In the genomic region with DNA sequence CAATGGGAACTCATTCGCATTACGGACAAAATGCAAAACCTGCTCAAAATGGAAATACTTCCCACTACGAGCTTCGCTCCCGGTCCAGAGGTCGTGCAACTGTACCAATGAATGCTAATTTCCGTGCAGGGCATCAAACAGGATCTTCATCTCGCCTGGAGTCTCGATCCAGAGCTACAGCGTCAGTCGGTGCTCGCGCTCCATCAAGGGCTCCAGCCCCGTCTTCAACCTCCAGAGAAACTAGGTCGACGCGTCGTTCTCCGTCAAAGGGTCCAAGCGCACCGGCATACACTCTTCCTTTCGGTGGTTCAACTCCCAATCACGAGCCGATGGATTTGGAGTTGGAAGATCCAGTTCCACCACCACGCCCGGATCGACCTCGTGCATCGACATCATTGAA, we compare ENCODE assay signal across 2 worm cellular contexts.
TF ChIP-seq lines count a peak whose summit lies in the region.

No protein-coding gene starts in this region.

TF ChIP-seq in whole organism, L4 larva, 104 proteins besides CTCF, POLR2A, EP300 and RAD21:
- TF ChIP-seq mes-2 (tag; optimal IDR thresholded peaks at IDR 0.05; lab: Kevin White, UChicago; ENCODE audit: poor library complexity, severe bottlenecking) (no peak), dve-1 (tag; optimal IDR thresholded peaks at IDR 0.05; lab: Kevin White, UChicago; ENCODE audit: insufficient read depth) (no peak), set-16 (GFP tag; IDR thresholded peaks at IDR 0.05; lab: Robert Waterston, UW) (peak; percentile 65), mxl-2 (GFP tag; conservative IDR thresholded peaks at IDR 0.05; lab: Robert Waterston, UW) (no peak), daf-8 (GFP tag; IDR thresholded peaks at IDR 0.05; lab: Robert Waterston, UW) (no peak), tag-97 (GFP tag; IDR thresholded peaks at IDR 0.05; lab: Robert Waterston, UW) (no peak), attf-4 (tag; optimal IDR thresholded peaks at IDR 0.05; lab: Kevin White, UChicago) (no peak), mep-1 (tag; optimal IDR thresholded peaks at IDR 0.05; lab: Kevin White, UChicago) (no peak), ztf-7 (tag; optimal IDR thresholded peaks at IDR 0.05; lab: Kevin White, UChicago) (no peak), zag-1 (tag; optimal IDR thresholded peaks at IDR 0.05; lab: Kevin White, UChicago) (no peak), saeg-2 (GFP tag; IDR thresholded peaks at IDR 0.05; lab: Robert Waterston, UW) (no peak), lim-7 (GFP tag; IDR thresholded peaks at IDR 0.05; lab: Robert Waterston, UW) (peak; percentile 33; the same call in 1 of the 2 replicates), mdt-29 (GFP tag; IDR thresholded peaks at IDR 0.05; lab: Robert Waterston, UW) (no peak), F44E2.7 (GFP tag; IDR thresholded peaks at IDR 0.05; lab: Robert Waterston, UW) (no peak), duxl-1 (tag; optimal IDR thresholded peaks at IDR 0.05; lab: Kevin White, UChicago; ENCODE audit: poor library complexity) (no peak), php-3 (GFP tag; IDR thresholded peaks at IDR 0.05; lab: Robert Waterston, UW) (no peak)

TF ChIP-seq in whole organism, young adult, 124 proteins besides CTCF, POLR2A, EP300 and RAD21:
- no peak for TF ChIP-seq C17E4.6 (GFP tag; IDR thresholded peaks at IDR 0.05; lab: Robert Waterston, UW)
- peak; percentile 82 for TF ChIP-seq zfh-2 (GFP tag; conservative IDR thresholded peaks at IDR 0.05; lab: Robert Waterston, UW)
